Worm (Caenorhabditis elegans) whole organism, L2 larva: Measurements from ENCODE around the gene mrpl-48.

Experiments used
- egl-27 ChIP-seq: sonication (generic microtip); optimal IDR thresholded peaks from 3 replicates; lab custom pipeline; 2017; ENCODE audit warnings: missing biosample characterization, missing genetic modification reagents, missing genetic modification characterization
- nhr-11 ChIP-seq: fragments of 150-350 bp; optimal IDR thresholded peaks from 2 replicates; lab custom pipeline; 2014; ENCODE audit warnings: missing biosample characterization, missing genetic modification characterization

DNA sequence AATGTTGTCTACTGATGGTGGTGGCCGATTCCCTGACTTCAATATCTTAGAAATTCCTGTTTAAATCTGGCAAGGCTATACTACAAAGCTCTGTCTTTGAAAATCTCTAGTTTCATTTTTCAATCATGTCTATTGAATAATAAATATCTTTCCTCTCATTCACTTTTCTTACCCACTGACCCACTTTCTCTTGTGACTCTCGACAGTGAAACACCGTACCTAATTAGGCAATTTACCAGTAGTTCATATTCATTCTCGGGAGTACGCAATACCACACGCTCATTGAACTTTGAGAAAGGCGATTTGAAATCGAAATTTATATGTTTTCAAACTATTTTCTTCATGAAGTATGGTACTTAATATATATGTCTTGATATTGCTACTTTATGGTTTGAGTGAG, 8.7 kb upstream of the mrpl-48 start, which contains the start of gene CD4.11:
- no peak for TF ChIP-seq nhr-11 (tag; lab: Kevin White, UChicago)
- no peak for TF ChIP-seq egl-27
